Fruit fly (Drosophila melanogaster): ENCODE results near the gene PH4alphaNE3.

dm6 chr3R:30617457-30617856 is 13.5 kb downstream of the PH4alphaNE3 start:
- TF ChIP-seq CG8478 (optimal IDR thresholded peaks at IDR 0.05) (no peak), EcR (GFP tag; optimal IDR thresholded peaks at IDR 0.05) (no peak), psq (optimal IDR thresholded peaks at IDR 0.05) (no peak)
